Fruit fly (Drosophila melanogaster) whole organism, embryonic: Measurements from ENCODE around the gene Prtl99C.
A peak's percentile ranks its signal among the peaks of the same experiment; 100 is the strongest.

Experiments used
- B-H1 ChIP-seq: fragments of 200-800 bp; sonication (Bioruptor generic); IDR thresholded peaks from 3 replicates; pipeline ENCODE4 v1.3.6; 2022; ENCODE audit warnings: missing biosample characterization, missing genetic modification characterization
- CG10366 ChIP-seq: fragments of 200-800 bp; sonication (Bioruptor generic); IDR thresholded peaks from 2 replicates; pipeline ENCODE4 v1.3.6; 2022; ENCODE audit warnings: missing biosample characterization, missing genetic modification characterization
- CG10543 ChIP-seq: fragments of 200-800 bp; sonication (Bioruptor generic); optimal IDR thresholded peaks from 3 replicates; lab custom pipeline; 2017; ENCODE audit warnings: missing biosample characterization, mild to moderate bottlenecking, missing genetic modification characterization, moderate library complexity
- CG11695 ChIP-seq: fragments of 200-800 bp; sonication (Bioruptor generic); IDR thresholded peaks from 3 replicates; pipeline ENCODE4 v1.3.6; 2022; ENCODE audit warnings: missing biosample characterization, missing genetic modification characterization
- CG12236 ChIP-seq: fragments of 200-800 bp; sonication (Bioruptor generic); optimal IDR thresholded peaks from 2 replicates; lab custom pipeline; 2016; ENCODE audit warnings: missing biosample characterization, missing genetic modification characterization
- CG12659 ChIP-seq: fragments of 200-800 bp; sonication (Bioruptor generic); optimal IDR thresholded peaks from 3 replicates; lab custom pipeline; 2017; ENCODE audit warnings: mild to moderate bottlenecking, missing biosample characterization, missing genetic modification reagents, missing genetic modification characterization
- CG13624 ChIP-seq: fragments of 200-800 bp; sonication (Bioruptor generic); optimal IDR thresholded peaks from 2 replicates; lab custom pipeline; 2016; ENCODE audit warnings: missing biosample characterization, missing genetic modification characterization
- CG15479 ChIP-seq: fragments of 200-800 bp; sonication (Bioruptor generic); optimal IDR thresholded peaks from 3 replicates; lab custom pipeline; 2019; ENCODE audit warnings: missing biosample characterization, mild to moderate bottlenecking, missing genetic modification characterization, moderate library complexity
- CG1602 ChIP-seq: fragments of 200-800 bp; sonication (Bioruptor generic); optimal IDR thresholded peaks from 3 replicates; lab custom pipeline; 2016; ENCODE audit warnings: missing biosample characterization, missing genetic modification characterization
- CG17829 ChIP-seq: fragments of 200-800 bp; optimal IDR thresholded peaks from 2 replicates; lab custom pipeline; 2019; ENCODE audit warnings: missing biosample characterization, mild to moderate bottlenecking, missing genetic modification characterization, moderate library complexity
- CG1792 ChIP-seq: fragments of 200-800 bp; sonication (Bioruptor generic); optimal IDR thresholded peaks from 2 replicates; lab custom pipeline; 2016; ENCODE audit warnings: missing biosample characterization, missing genetic modification characterization
- CG2889 ChIP-seq: fragments of 200-800 bp; sonication (Bioruptor generic); IDR thresholded peaks from 3 replicates; pipeline ENCODE4 v1.3.6; 2022; ENCODE audit warnings: missing biosample characterization, missing genetic modification characterization
- CG3281 ChIP-seq: fragments of 200-800 bp; sonication (Bioruptor generic); optimal IDR thresholded peaks from 3 replicates; lab custom pipeline; 2017; ENCODE audit warnings: missing biosample characterization, mild to moderate bottlenecking, missing genetic modification characterization
- CG33557 ChIP-seq: fragments of 200-800 bp; sonication (Bioruptor generic); optimal IDR thresholded peaks from 2 replicates; lab custom pipeline; 2019; ENCODE audit warnings: missing biosample characterization, mild to moderate bottlenecking, missing genetic modification characterization, moderate library complexity
- CG34422 ChIP-seq: fragments of 200-800 bp; sonication (Bioruptor generic); IDR thresholded peaks from 3 replicates; pipeline ENCODE4 v1.3.6; 2022; ENCODE audit warnings: missing biosample characterization, missing genetic modification characterization
- CG3995 ChIP-seq: fragments of 200-800 bp; sonication (Bioruptor generic); optimal IDR thresholded peaks from 3 replicates; lab custom pipeline; 2016; ENCODE audit warnings: missing biosample characterization, missing genetic modification characterization
- CG6654 ChIP-seq: fragments of 200-800 bp; sonication (Bioruptor generic); optimal IDR thresholded peaks from 2 replicates; lab custom pipeline; 2017; ENCODE audit warnings: missing biosample characterization, mild to moderate bottlenecking, missing genetic modification characterization
- CG6813 ChIP-seq: fragments of 200-800 bp; sonication (Bioruptor generic); optimal IDR thresholded peaks from 2 replicates; lab custom pipeline; 2017; ENCODE audit warnings: missing biosample characterization, missing genetic modification characterization, mild to moderate bottlenecking, moderate library complexity, missing genetic modification reagents
- CG7745 ChIP-seq: fragments of 200-800 bp; sonication (Bioruptor generic); optimal IDR thresholded peaks from 2 replicates; lab custom pipeline; 2018; ENCODE audit warnings: missing biosample characterization, mild to moderate bottlenecking, missing genetic modification characterization, moderate library complexity
- CG8478 ChIP-seq: fragments of >200 bp; optimal IDR thresholded peaks from 2 replicates; lab custom pipeline; 2018
- Dfd ChIP-seq, 2 experiments: fragments of >200 bp; optimal IDR thresholded peaks; 2 replicates each; lab custom pipeline; 2017; ENCODE audit warnings: missing biosample characterization in 2 of 2, missing genetic modification characterization in 2 of 2
- Dip2 ChIP-seq: fragments of 200-800 bp; sonication (Bioruptor generic); IDR thresholded peaks from 2 replicates; pipeline ENCODE4 v1.3.6; 2022; ENCODE audit warnings: missing biosample characterization, missing genetic modification characterization
- Dll ChIP-seq: fragments of 200-800 bp; sonication (Bioruptor generic); IDR thresholded peaks from 4 replicates; pipeline ENCODE4 v1.3.6; 2022; ENCODE audit warnings: missing biosample characterization, missing genetic modification characterization; ENCODE audit not compliant: partially characterized antibody
- E2f2 ChIP-seq: fragments of 200-800 bp; sonication (Bioruptor generic); IDR thresholded peaks from 2 replicates; pipeline ENCODE4 v1.3.6; 2022; ENCODE audit warnings: missing biosample characterization, missing genetic modification characterization
- Eip74EF ChIP-seq, 2 experiments: fragments of 200-800 bp in 1 of 2; fragments of >200 bp in 1 of 2; sonication (Bioruptor generic) in 1 of 2; optimal IDR thresholded peaks; 2 replicates each; lab custom pipeline; 2017 to 2019; ENCODE audit warnings: missing biosample characterization in 2 of 2, missing genetic modification characterization in 2 of 2, mild to moderate bottlenecking in 1 of 2, moderate library complexity in 1 of 2
- Ets65A ChIP-seq: fragments of 200-800 bp; sonication (Bioruptor generic); peaks from one replicate; lab custom pipeline; 2016; ENCODE audit warnings: missing biosample characterization, missing genetic modification characterization
- Ets97D ChIP-seq: fragments of 200-800 bp; sonication (Bioruptor generic); optimal IDR thresholded peaks from 3 replicates; lab custom pipeline; 2016; ENCODE audit warnings: missing biosample characterization, missing genetic modification characterization
- HLH4C ChIP-seq: fragments of 200-800 bp; sonication (Bioruptor generic); IDR thresholded peaks from 3 replicates; pipeline ENCODE4 v1.3.6; 2022; ENCODE audit warnings: missing biosample characterization, missing genetic modification characterization; ENCODE audit not compliant: partially characterized antibody
- Hr39 ChIP-seq: fragments of >200 bp; optimal IDR thresholded peaks from 2 replicates; lab custom pipeline; 2017
- Mrtf ChIP-seq: fragments of 200-800 bp; sonication (Bioruptor generic); IDR thresholded peaks from 3 replicates; pipeline ENCODE4 v1.3.6; 2022; ENCODE audit warnings: missing biosample characterization, missing genetic modification characterization
- NFAT ChIP-seq: fragments of 200-800 bp; sonication (Bioruptor generic); IDR thresholded peaks from 2 replicates; pipeline ENCODE4 v1.3.6; 2022; ENCODE audit warnings: missing biosample characterization, missing genetic modification characterization
- Scr ChIP-seq: fragments of 200-800 bp; sonication (Bioruptor generic); IDR thresholded peaks from 2 replicates; pipeline ENCODE4 v1.3.6; 2022; ENCODE audit warnings: missing biosample characterization, missing genetic modification characterization; ENCODE audit not compliant: partially characterized antibody
- az2 ChIP-seq: fragments of 200-800 bp; sonication (Bioruptor generic); optimal IDR thresholded peaks from 3 replicates; lab custom pipeline; 2016; ENCODE audit warnings: missing biosample characterization, missing genetic modification characterization
- bbx ChIP-seq: fragments of 200-800 bp; sonication (Bioruptor generic); IDR thresholded peaks from 2 replicates; pipeline ENCODE4 v1.3.6; 2022; ENCODE audit warnings: missing biosample characterization, missing genetic modification characterization; ENCODE audit not compliant: partially characterized antibody
- chm ChIP-seq: fragments of 200-800 bp; sonication (Bioruptor generic); IDR thresholded peaks from 2 replicates; pipeline ENCODE4 v1.3.6; 2022; ENCODE audit warnings: missing biosample characterization, missing genetic modification characterization
- dysf ChIP-seq: fragments of 200-800 bp; sonication (Bioruptor generic); IDR thresholded peaks from 3 replicates; pipeline ENCODE4 v1.3.6; 2022; ENCODE audit warnings: missing biosample characterization, missing genetic modification characterization
- ems ChIP-seq: fragments of 200-800 bp; sonication (Bioruptor generic); optimal IDR thresholded peaks from 3 replicates; lab custom pipeline; 2016; ENCODE audit warnings: missing biosample characterization, missing genetic modification characterization
- eyg ChIP-seq: fragments of 200-800 bp; sonication (Bioruptor generic); optimal IDR thresholded peaks from 3 replicates; lab custom pipeline; 2016; ENCODE audit warnings: missing biosample characterization, missing genetic modification characterization
- jigr1 ChIP-seq: fragments of 200-800 bp; sonication (Bioruptor generic); IDR thresholded peaks from 3 replicates; pipeline ENCODE4 v1.3.6; 2022; ENCODE audit warnings: missing biosample characterization, missing genetic modification characterization
- kni ChIP-seq: fragments of 200-800 bp; sonication (Bioruptor generic); optimal IDR thresholded peaks from 3 replicates; lab custom pipeline; 2017; ENCODE audit warnings: mild to moderate bottlenecking, missing biosample characterization, missing genetic modification reagents, missing genetic modification characterization
- lov ChIP-seq, 2 experiments: fragments of 200-800 bp in 1 of 2; fragments of >200 bp in 1 of 2; sonication (Bioruptor generic) in 1 of 2; IDR thresholded peaks in 1 of 2; optimal IDR thresholded peaks in 1 of 2; 2 replicates in 1 of 2; 3 replicates in 1 of 2; pipeline versions ENCODE4 v1.3.6 to Lab custom; 2017 to 2022; ENCODE audit warnings: missing biosample characterization in 1 of 2, missing genetic modification characterization in 1 of 2
- luna ChIP-seq: fragments of 200-800 bp; sonication (Bioruptor generic); optimal IDR thresholded peaks from 2 replicates; lab custom pipeline; 2016; ENCODE audit warnings: missing biosample characterization, missing genetic modification characterization
- mld ChIP-seq: fragments of 200-800 bp; sonication (Bioruptor generic); IDR thresholded peaks from 3 replicates; pipeline ENCODE4 v1.3.6; 2022; ENCODE audit warnings: missing biosample characterization, missing genetic modification characterization; ENCODE audit not compliant: partially characterized antibody
- p53 ChIP-seq: fragments of 200-800 bp; sonication (Bioruptor generic); optimal IDR thresholded peaks from 2 replicates; lab custom pipeline; 2016; ENCODE audit warnings: missing biosample characterization, missing genetic modification characterization
- ranshi ChIP-seq: fragments of 200-800 bp; sonication (Bioruptor generic); IDR thresholded peaks from 2 replicates; pipeline ENCODE4 v1.3.6; 2022; ENCODE audit warnings: missing biosample characterization, missing genetic modification characterization
- sima ChIP-seq: fragments of 200-800 bp; sonication (Bioruptor generic); optimal IDR thresholded peaks from 2 replicates; lab custom pipeline; 2016; ENCODE audit warnings: missing biosample characterization, missing genetic modification characterization
- tup ChIP-seq: fragments of 200-800 bp; sonication (Bioruptor generic); optimal IDR thresholded peaks from 2 replicates; lab custom pipeline; 2016; ENCODE audit warnings: missing biosample characterization, mild to moderate bottlenecking, missing genetic modification characterization, moderate library complexity
- unc-4 ChIP-seq: fragments of 200-800 bp; sonication (Bioruptor generic); IDR thresholded peaks from 2 replicates; pipeline ENCODE4 v1.3.6; 2022; ENCODE audit warnings: missing biosample characterization, missing genetic modification characterization; ENCODE audit not compliant: partially characterized antibody
- wor ChIP-seq: fragments of 200-800 bp; sonication (Bioruptor generic); IDR thresholded peaks from 2 replicates; pipeline ENCODE4 v1.3.6; 2022; ENCODE audit warnings: missing biosample characterization, missing genetic modification characterization
- yki ChIP-seq: fragments of >200 bp; optimal IDR thresholded peaks from 3 replicates; lab custom pipeline; 2018

Gene Prtl99C

dm6 chr3R:29802753-29803313 lies 32.9 kb upstream of the Prtl99C start, which contains the start of the genes Etfb and CG7789 (continued):
- TF ChIP-seq CG34422 (GFP tag; lab: Robert Waterston, UW) (peak; percentile 93), CG1792 (GFP tag; lab: Kevin White, UChicago) (no peak), Eip74EF (GFP tag; optimal IDR thresholded peaks at IDR 0.05; lab: Kevin White, UChicago) (no peak), ranshi (peak; percentile 67), jigr1 (GFP tag; lab: Robert Waterston, UW) (0 out of 3 replicates have a peak, but pooled peaks have one; percentile 30), eyg (GFP tag; lab: Kevin White, UChicago) (peak; percentile 74), lov (optimal IDR thresholded peaks at IDR 0.05; lab: Kevin White, UChicago) (no peak), lov (GFP tag; IDR thresholded peaks at IDR 0.05; lab: Robert Waterston, UW) (0 out of 3 replicates have a peak, but pooled peaks have one; percentile 16), CG8478 (lab: Kevin White, UChicago) (no peak), CG6654 (peak; percentile 21), Dfd (GFP tag; optimal IDR thresholded peaks at IDR 0.05; lab: Kevin White, UChicago) (no peak), CG13624 (peak; percentile 87), Ets65A (GFP tag; lab: Kevin White, UChicago) (peak; percentile 95), mld (no peak), bbx (GFP tag; lab: Robert Waterston, UW) (peak; percentile 63; the same call in 1 of the 2 replicates), tup (peak; percentile 6), kni (GFP tag; lab: Kevin White, UChicago) (no peak), CG10543 (peak; percentile 68), CG3995 (GFP tag; lab: Kevin White, UChicago) (peak; percentile 61), Ets97D (GFP tag; lab: Kevin White, UChicago) (peak; percentile 76), Dip2 (GFP tag; lab: Robert Waterston, UW) (peak; percentile 29; the same call in 1 of the 2 replicates), CG33557 (GFP tag; lab: Kevin White, UChicago) (peak; percentile 32), Scr (GFP tag; lab: Robert Waterston, UW) (peak; percentile 89), p53 (GFP tag; lab: Kevin White, UChicago) (no peak), CG6813 (GFP tag; lab: Kevin White, UChicago) (no peak), unc-4 (GFP tag; lab: Robert Waterston, UW) (peak; percentile 88), CG15479 (no peak), CG10366 (GFP tag; lab: Robert Waterston, UW) (peak; percentile 78), sima (peak; percentile 57), dysf (GFP tag; lab: Robert Waterston, UW) (peak; percentile 82), CG11695 (GFP tag; lab: Robert Waterston, UW) (peak; percentile 80), wor (GFP tag; lab: Robert Waterston, UW) (peak; percentile 43; the same call in 1 of the 2 replicates), CG17829 (tag; lab: Kevin White, UChicago) (peak; percentile 70), luna (GFP tag; lab: Kevin White, UChicago) (peak; percentile 47), B-H1 (GFP tag; lab: Robert Waterston, UW) (peak; percentile 40; the same call in 2 of the 3 replicates), Dll (GFP tag; lab: Robert Waterston, UW) (peak; percentile 89), ems (GFP tag; lab: Kevin White, UChicago) (peak; percentile 65), CG3281 (GFP tag; lab: Kevin White, UChicago) (no peak), CG7745 (no peak), chm (GFP tag; lab: Robert Waterston, UW) (peak; percentile 69), NFAT (GFP tag; lab: Robert Waterston, UW) (peak; percentile 79; the same call in 1 of the 2 replicates), yki (lab: Kevin White, UChicago) (no peak), HLH4C (peak; percentile 65), Mrtf (peak; percentile 61; the same call in 2 of the 3 replicates), CG12659 (GFP tag; lab: Kevin White, UChicago) (peak; percentile 86), CG2889 (GFP tag; lab: Robert Waterston, UW) (peak; percentile 54; the same call in 1 of the 3 replicates), E2f2 (GFP tag; lab: Robert Waterston, UW) (peak; percentile 70), Hr39 (no peak), az2 (peak; percentile 65), CG12236 (peak; percentile 34), CG1602 (GFP tag; lab: Kevin White, UChicago) (peak; percentile 62)
